Fruit fly (Drosophila melanogaster): ENCODE data around the gene CG10681.

CG10681 gene

DNA sequence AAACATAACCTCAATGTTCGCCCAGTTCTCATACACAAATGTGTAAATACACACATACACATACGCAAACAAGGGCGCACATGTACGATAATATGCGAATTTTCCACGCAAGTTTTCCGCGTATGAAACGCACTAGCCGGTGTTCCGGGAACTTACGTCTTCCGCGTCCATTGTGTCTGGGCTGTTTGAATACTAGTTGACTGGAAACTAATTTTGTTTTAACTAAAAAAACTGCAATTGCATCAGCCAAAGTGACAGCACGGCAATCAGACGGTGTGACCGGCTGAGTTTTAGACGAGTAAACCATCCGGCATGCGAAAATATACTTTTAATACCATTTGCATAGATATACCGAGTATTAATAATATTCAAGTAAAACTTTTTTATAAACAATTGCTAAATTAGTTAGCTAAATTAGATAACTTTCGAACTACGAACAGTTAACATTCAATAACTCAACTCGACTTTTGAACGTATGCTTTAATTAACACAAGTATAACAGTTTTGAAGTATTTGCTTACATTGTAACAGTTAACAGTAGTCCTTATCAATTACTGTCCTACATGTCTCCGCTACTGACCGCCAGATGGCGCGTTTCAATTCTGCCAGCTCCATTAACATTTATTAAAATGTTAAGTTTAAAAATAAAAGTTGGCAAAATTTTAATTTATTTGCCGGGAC, 25.3 kb downstream of the CG10681 start, which contains the start of gene eIF2beta (continued):
- TF ChIP-seq dm (GFP tag; optimal IDR thresholded peaks at IDR 0.05): peak; percentile 84
- peak; percentile 85; the same call in 1 of the 3 replicates for TF ChIP-seq CG34422 (GFP tag; IDR thresholded peaks at IDR 0.05)
- TF ChIP-seq pnt (GFP tag; optimal IDR thresholded peaks at IDR 0.05): no peak
- peak; percentile 37 for TF ChIP-seq slp2 (GFP tag; optimal IDR thresholded peaks at IDR 0.05)
- TF ChIP-seq HLH54F (GFP tag; optimal IDR thresholded peaks at IDR 0.05): no peak
- TF ChIP-seq CG14667 (GFP tag; IDR thresholded peaks at IDR 0.05): no peak
- no peak for TF ChIP-seq vfl (GFP tag; optimal IDR thresholded peaks at IDR 0.05)
- TF ChIP-seq btn (GFP tag; optimal IDR thresholded peaks at IDR 0.05): no peak
- TF ChIP-seq gcm (GFP tag; optimal IDR thresholded peaks at IDR 0.05): peak; percentile 22
- TF ChIP-seq CG18476 (GFP tag; optimal IDR thresholded peaks at IDR 0.05): peak; percentile 41
- peak; percentile 80 for TF ChIP-seq trem (tag; optimal IDR thresholded peaks at IDR 0.05)
- TF ChIP-seq Hr78 (GFP tag; optimal IDR thresholded peaks at IDR 0.05): no peak
- TF ChIP-seq CG16815 (GFP tag; optimal IDR thresholded peaks at IDR 0.05): no peak
- no peak for TF ChIP-seq CG9437 (GFP tag; optimal IDR thresholded peaks at IDR 0.05)
- TF ChIP-seq pfk (GFP tag; optimal IDR thresholded peaks at IDR 0.05): peak; percentile 32
- TF ChIP-seq CG4730 (GFP tag; IDR thresholded peaks at IDR 0.05): no peak
- peak in 1 of 2 experiments; percentile 53 for TF ChIP-seq Pdp1 (GFP tag; optimal IDR thresholded peaks at IDR 0.05)
- peak; percentile 20; the same call in 1 of the 2 replicates for TF ChIP-seq E2f2 (GFP tag; IDR thresholded peaks at IDR 0.05)
- TF ChIP-seq dysf (GFP tag; IDR thresholded peaks at IDR 0.05): no peak; the same call in 2 of the 3 replicates
- no peak for TF ChIP-seq CG12299 (tag; optimal IDR thresholded peaks at IDR 0.05)
- no peak for TF ChIP-seq CG2129 (GFP tag; IDR thresholded peaks at IDR 0.05; ENCODE audit: partially characterized antibody)
- 0 out of 3 replicates have a peak, but pooled peaks have one; percentile 35 for TF ChIP-seq so (GFP tag; IDR thresholded peaks at IDR 0.05)
- peak; percentile 47 for TF ChIP-seq CG10979 (tag; optimal IDR thresholded peaks at IDR 0.05)
- TF ChIP-seq Asciz (GFP tag; optimal IDR thresholded peaks at IDR 0.05): peak; percentile 74
- TF ChIP-seq pum (GFP tag; optimal IDR thresholded peaks at IDR 0.05): no peak
- no peak for TF ChIP-seq CG15073 (GFP tag; optimal IDR thresholded peaks at IDR 0.05)
- peak; percentile 2 for TF ChIP-seq wek (GFP tag; optimal IDR thresholded peaks at IDR 0.05)
- TF ChIP-seq CG4328 (GFP tag; optimal IDR thresholded peaks at IDR 0.05): no peak
- peak; percentile 11 for TF ChIP-seq scrt (GFP tag; optimal IDR thresholded peaks at IDR 0.05)
- no peak for TF ChIP-seq CG18619 (GFP tag; optimal IDR thresholded peaks at IDR 0.05)
- TF ChIP-seq CG17829 (tag; optimal IDR thresholded peaks at IDR 0.05): peak; percentile 23
- TF ChIP-seq CG12219 (GFP tag; optimal IDR thresholded peaks at IDR 0.05): peak; percentile 37
- TF ChIP-seq gsb (GFP tag; IDR thresholded peaks at IDR 0.05): no peak
- TF ChIP-seq Atf-2 (GFP tag; optimal IDR thresholded peaks at IDR 0.05): peak; percentile 17
- TF ChIP-seq CG32532 (GFP tag; IDR thresholded peaks at IDR 0.05): peak; percentile 20; the same call in 1 of the 2 replicates
- TF ChIP-seq CG3847 (GFP tag; IDR thresholded peaks at IDR 0.05): no peak
- peak; percentile 29 for TF ChIP-seq chn (GFP tag; optimal IDR thresholded peaks at IDR 0.05)
- TF ChIP-seq hbn (GFP tag; IDR thresholded peaks at IDR 0.05; ENCODE audit: partially characterized antibody): 0 out of 2 replicates have a peak, but pooled peaks have one; percentile 23
- no peak for TF ChIP-seq CG11560 (tag; IDR thresholded peaks at IDR 0.05)
- peak; percentile 47; the same call in 1 of the 2 replicates for TF ChIP-seq vvl (GFP tag; IDR thresholded peaks at IDR 0.05)
- no peak for TF ChIP-seq CG4404 (GFP tag; IDR thresholded peaks at IDR 0.05)
- no peak for TF ChIP-seq repo (GFP tag; optimal IDR thresholded peaks at IDR 0.05)
- TF ChIP-seq Hmr (GFP tag; optimal IDR thresholded peaks at IDR 0.05): peak; percentile 32
- TF ChIP-seq Dp (GFP tag; optimal IDR thresholded peaks at IDR 0.05): peak; percentile 31
- TF ChIP-seq pan (optimal IDR thresholded peaks at IDR 0.05): no peak
- TF ChIP-seq pan (GFP tag; optimal IDR thresholded peaks at IDR 0.05 in 1 of 2, IDR thresholded peaks at IDR 0.05 in 1 of 2): peak in 1 of 2 experiments; percentile 48
- no peak for TF ChIP-seq Tbp (GFP tag; optimal IDR thresholded peaks at IDR 0.05)
- peak; percentile 20; the same call in 1 of the 2 replicates for TF ChIP-seq stc (GFP tag; IDR thresholded peaks at IDR 0.05)
- no peak for TF ChIP-seq bbx (GFP tag; IDR thresholded peaks at IDR 0.05; ENCODE audit: partially characterized antibody)
